Worm (Caenorhabditis elegans) whole organism, L4/young adult: ENCODE measurements around the gene H13N06.2.

ENCODE experiments used
- W03F9.2 ChIP-seq: fragments of 150-350 bp; optimal IDR thresholded peaks from 2 replicates; lab custom pipeline; 2014; ENCODE audit warnings: missing biosample characterization, missing genetic modification characterization
- him-1 ChIP-seq: sonication (generic microtip); optimal IDR thresholded peaks from 2 replicates; lab custom pipeline; 2016; ENCODE audit warnings: missing genotype, missing genetic modification reagents, missing genetic modification characterization, missing compliant biosample characterization

ce11 chrX:15485262-15485661 is 2.6 kb upstream of the H13N06.2 start:
- TF ChIP-seq him-1, result no peak
- TF ChIP-seq W03F9.2, result no peak
